Worm (Caenorhabditis elegans) whole organism, young adult: ENCODE measurements around the gene txt-9.
A peak's percentile ranks its signal among the peaks of the same experiment; 100 is the strongest.

Experiments used
- D2030.7 ChIP-seq: fragments of 200-800 bp; sonication (Bioruptor generic); IDR thresholded peaks from 2 replicates; pipeline ENCODE4 v1.3.6; 2022; ENCODE audit warnings: missing genetic modification reagents, missing genetic modification characterization, missing compliant biosample characterization
- F37B4.10 ChIP-seq: fragments of 200-800 bp; sonication (Bioruptor generic); IDR thresholded peaks from 2 replicates; pipeline ENCODE4 v1.3.6; 2022; ENCODE audit warnings: missing genetic modification characterization, missing compliant biosample characterization
- F49E8.2 ChIP-seq: sonication (generic microtip); optimal IDR thresholded peaks from 3 replicates; lab custom pipeline; 2017; ENCODE audit warnings: missing genetic modification characterization, mild to moderate bottlenecking, missing compliant biosample characterization, antibody characterized with exemption, moderate library complexity; ENCODE audit not compliant: insufficient read depth
- K12H6.12 ChIP-seq: fragments of 200-800 bp; sonication (Bioruptor generic); optimal IDR thresholded peaks from 2 replicates; lab custom pipeline; 2018; ENCODE audit warnings: mild to moderate bottlenecking, missing genetic modification characterization, missing compliant biosample characterization
- Y53F4B.3 ChIP-seq: fragments of 200-800 bp; sonication (Bioruptor generic); IDR thresholded peaks from 2 replicates; pipeline ENCODE4 v1.3.6; 2022; ENCODE audit warnings: missing genetic modification reagents, missing genetic modification characterization, missing compliant biosample characterization
- Y53G8AR.9 ChIP-seq: fragments of 200-800 bp; sonication (Bioruptor generic); conservative IDR thresholded peaks from 2 replicates; pipeline ENCODE4 v1.3.6; 2022; ENCODE audit warnings: missing genetic modification reagents, missing genetic modification characterization, missing compliant biosample characterization
- Y67H2A.10 ChIP-seq: fragments of 200-800 bp; sonication (Bioruptor generic); conservative IDR thresholded peaks from 2 replicates; pipeline ENCODE4 v1.3.6; 2022; ENCODE audit warnings: missing genetic modification reagents, missing genetic modification characterization, missing compliant biosample characterization
- Y79H2A.3 ChIP-seq: fragments of 200-800 bp; sonication (Bioruptor generic); conservative IDR thresholded peaks from 2 replicates; pipeline ENCODE4 v1.3.6; 2022; ENCODE audit warnings: missing genetic modification reagents, missing genetic modification characterization, missing compliant biosample characterization
- ZK185.1 ChIP-seq: sonication (generic microtip); optimal IDR thresholded peaks from 2 replicates; lab custom pipeline; 2016; ENCODE audit warnings: mild to moderate bottlenecking, missing genetic modification characterization, missing compliant biosample characterization; ENCODE audit not compliant: poor library complexity, severe bottlenecking
- akir-1 ChIP-seq: fragments of 200-800 bp; sonication (Bioruptor generic); optimal IDR thresholded peaks from 2 replicates; lab custom pipeline; 2018; ENCODE audit warnings: mild to moderate bottlenecking, missing genetic modification characterization, moderate library complexity, missing compliant biosample characterization
- ama-1 ChIP-seq, 3 experiments: fragments of 150-350 bp in 1 of 3; sonication (generic microtip) in 2 of 3; optimal IDR thresholded peaks; 2 replicates each; lab custom pipeline; 2014 to 2018; ENCODE audit warnings: missing biosample characterization in 2 of 3, missing genetic modification characterization in 2 of 3, missing genetic modification reagents in 2 of 3
- attf-3 ChIP-seq: fragments of 200-800 bp; sonication (Bioruptor generic); conservative IDR thresholded peaks from 2 replicates; pipeline ENCODE4 v1.3.6; 2022; ENCODE audit warnings: missing genetic modification reagents, missing genetic modification characterization, missing compliant biosample characterization
- attf-5 ChIP-seq: fragments of 200-800 bp; sonication (Bioruptor generic); optimal IDR thresholded peaks from 2 replicates; lab custom pipeline; 2018; ENCODE audit warnings: mild to moderate bottlenecking, missing genetic modification characterization, missing compliant biosample characterization
- ccch-3 ChIP-seq: fragments of 200-800 bp; sonication (Bioruptor generic); optimal IDR thresholded peaks from 2 replicates; lab custom pipeline; 2018; ENCODE audit warnings: mild to moderate bottlenecking, missing genetic modification characterization, missing compliant biosample characterization
- ceh-100 ChIP-seq: fragments of 200-800 bp; sonication (Bioruptor generic); IDR thresholded peaks from 2 replicates; pipeline ENCODE4 v1.3.6; 2022; ENCODE audit warnings: missing genetic modification reagents, missing genetic modification characterization, missing compliant biosample characterization
- ceh-27 ChIP-seq: fragments of 200-800 bp; sonication (Bioruptor generic); optimal IDR thresholded peaks from 2 replicates; lab custom pipeline; 2018; ENCODE audit warnings: mild to moderate bottlenecking, missing genetic modification characterization, moderate library complexity, missing compliant biosample characterization
- ceh-40 ChIP-seq: fragments of 200-800 bp; sonication (Bioruptor generic); IDR thresholded peaks from 2 replicates; pipeline ENCODE4 v1.3.6; 2022; ENCODE audit warnings: missing genetic modification characterization, missing compliant biosample characterization
- ceh-58 ChIP-seq: fragments of 200-800 bp; sonication (Bioruptor generic); IDR thresholded peaks from 2 replicates; pipeline ENCODE4 v1.3.6; 2022; ENCODE audit warnings: missing genetic modification characterization, missing compliant biosample characterization
- ceh-79 ChIP-seq: sonication (generic microtip); optimal IDR thresholded peaks from 2 replicates; lab custom pipeline; 2017; ENCODE audit warnings: mild to moderate bottlenecking, missing genetic modification characterization, missing compliant biosample characterization
- chd-7 ChIP-seq: sonication (generic microtip); optimal IDR thresholded peaks from 2 replicates; lab custom pipeline; 2016; ENCODE audit warnings: mild to moderate bottlenecking, missing genetic modification characterization, moderate library complexity, missing compliant biosample characterization
- die-1 ChIP-seq: sonication (generic microtip); optimal IDR thresholded peaks from 2 replicates; lab custom pipeline; 2016; ENCODE audit warnings: missing genotype, mild to moderate bottlenecking, missing genetic modification characterization, missing compliant biosample characterization
- dpl-1 ChIP-seq: fragments of 150-350 bp; optimal IDR thresholded peaks from 2 replicates; lab custom pipeline; 2014; ENCODE audit warnings: missing biosample characterization, missing genetic modification reagents, missing genetic modification characterization
- ets-4 ChIP-seq: fragments of 200-800 bp; sonication (Bioruptor generic); optimal IDR thresholded peaks from 2 replicates; lab custom pipeline; 2018; ENCODE audit warnings: mild to moderate bottlenecking, missing genetic modification characterization, missing compliant biosample characterization
- hmg-1.2 ChIP-seq: fragments of 200-800 bp; sonication (Bioruptor generic); IDR thresholded peaks from 2 replicates; pipeline ENCODE4 v1.3.6; 2022; ENCODE audit warnings: missing genetic modification reagents, missing genetic modification characterization, missing compliant biosample characterization
- hsf-1 ChIP-seq: fragments of 200-800 bp; sonication (Bioruptor generic); IDR thresholded peaks from 2 replicates; pipeline ENCODE4 v1.3.6; 2022; ENCODE audit warnings: missing genetic modification reagents, missing genetic modification characterization, missing compliant biosample characterization
- lsy-27 ChIP-seq: sonication (generic microtip); optimal IDR thresholded peaks from 2 replicates; lab custom pipeline; 2017; ENCODE audit warnings: missing genetic modification characterization, mild to moderate bottlenecking, missing compliant biosample characterization, antibody characterized with exemption, missing genotype, borderline replicate concordance; ENCODE audit not compliant: insufficient read depth
- nhr-179 ChIP-seq: sonication (generic microtip); optimal IDR thresholded peaks from 2 replicates; lab custom pipeline; 2016; ENCODE audit warnings: mild to moderate bottlenecking, missing genetic modification characterization, missing compliant biosample characterization
- nhr-90 ChIP-seq: sonication (generic microtip); optimal IDR thresholded peaks from 2 replicates; lab custom pipeline; 2016; ENCODE audit warnings: missing genotype, mild to moderate bottlenecking, missing genetic modification characterization, missing compliant biosample characterization
- pbrm-1 ChIP-seq: fragments of 200-800 bp; sonication (Bioruptor generic); IDR thresholded peaks from 2 replicates; pipeline ENCODE4 v1.3.6; 2022; ENCODE audit warnings: missing genetic modification reagents, missing genetic modification characterization, missing compliant biosample characterization
- pha-4 ChIP-seq: fragments of 150-350 bp; sonication (generic microtip); optimal IDR thresholded peaks from 2 replicates; lab custom pipeline; 2014; ENCODE audit warnings: missing biosample characterization, missing genetic modification reagents, missing genetic modification characterization
- repo-1 ChIP-seq: sonication (generic microtip); optimal IDR thresholded peaks from 2 replicates; lab custom pipeline; 2017; ENCODE audit warnings: mild to moderate bottlenecking, missing genetic modification characterization, missing compliant biosample characterization
- rpc-1 ChIP-seq, 2 experiments: fragments of 150-350 bp in 1 of 2; sonication (generic microtip) in 1 of 2; optimal IDR thresholded peaks; 2 replicates each; lab custom pipeline; 2014 to 2018; ENCODE audit warnings: missing biosample characterization in 1 of 2, missing genetic modification characterization in 1 of 2, missing genetic modification reagents in 1 of 2, missing genotype in 1 of 2
- sdz-38 ChIP-seq: sonication (generic microtip); optimal IDR thresholded peaks from 2 replicates; lab custom pipeline; 2016; ENCODE audit warnings: missing genotype, missing genetic modification characterization, missing compliant biosample characterization
- snpc-4 ChIP-seq, 5 experiments: fragments of 150-350 bp in 1 of 5; sonication (generic microtip) in 4 of 5; optimal IDR thresholded peaks; 2 replicates each; lab custom pipeline; 2014 to 2018; ENCODE audit warnings: missing genetic modification characterization in 5 of 5, missing biosample characterization in 3 of 5, antibody characterized with exemption in 2 of 5, mild to moderate bottlenecking in 2 of 5, missing compliant biosample characterization in 2 of 5, missing genotype in 2 of 5, moderate library complexity in 2 of 5, missing genetic modification reagents in 1 of 5
- somi-1 ChIP-seq: fragments of 200-800 bp; sonication (Bioruptor generic); optimal IDR thresholded peaks from 2 replicates; lab custom pipeline; 2018; ENCODE audit warnings: mild to moderate bottlenecking, missing genetic modification characterization, missing compliant biosample characterization
- tbp1 ChIP-seq: fragments of 200-800 bp; sonication (Bioruptor generic); optimal IDR thresholded peaks from 2 replicates; lab custom pipeline; 2018; ENCODE audit warnings: mild to moderate bottlenecking, missing genetic modification characterization, missing compliant biosample characterization
- tlf-1 ChIP-seq: fragments of 200-800 bp; sonication (Bioruptor generic); optimal IDR thresholded peaks from 2 replicates; lab custom pipeline; 2018; ENCODE audit warnings: mild to moderate bottlenecking, missing genetic modification characterization, missing compliant biosample characterization
- unc-130 ChIP-seq: sonication (generic microtip); optimal IDR thresholded peaks from 2 replicates; lab custom pipeline; 2016; ENCODE audit warnings: missing genetic modification reagents, missing genetic modification characterization, missing compliant biosample characterization
- ztf-22 ChIP-seq: fragments of 200-800 bp; sonication (Bioruptor generic); optimal IDR thresholded peaks from 2 replicates; lab custom pipeline; 2018; ENCODE audit warnings: mild to moderate bottlenecking, missing genetic modification characterization, moderate library complexity, missing compliant biosample characterization
- ztf-3 ChIP-seq: fragments of 200-800 bp; sonication (Bioruptor generic); optimal IDR thresholded peaks from 2 replicates; lab custom pipeline; 2018; ENCODE audit warnings: mild to moderate bottlenecking, missing genetic modification characterization, missing compliant biosample characterization

The txt-9 gene

DNA sequence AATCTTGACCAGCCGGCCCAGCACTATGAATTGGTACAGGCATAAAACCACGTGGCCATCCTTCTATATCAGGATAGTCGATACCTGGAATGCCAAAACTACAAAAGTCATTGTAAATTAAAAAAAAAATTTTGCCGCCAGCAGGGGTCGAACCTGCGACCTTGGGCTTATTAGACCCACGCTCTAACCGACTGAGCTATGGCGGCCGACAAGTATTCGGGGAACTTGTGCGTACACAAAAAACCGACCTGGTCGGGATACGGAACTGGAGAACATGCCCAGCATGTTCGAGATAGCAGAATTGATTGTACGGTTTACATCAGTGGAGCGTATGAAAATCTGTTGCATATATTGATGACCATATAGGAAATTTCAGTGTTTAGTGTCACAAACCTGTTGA is 28.3 kb upstream of the txt-9 start (continued):
- peak; percentile 74 for TF ChIP-seq pbrm-1 (GFP tag; lab: Robert Waterston, UW)
- TF ChIP-seq ama-1 (optimal IDR thresholded peaks at IDR 0.05; lab: Kevin White, UChicago) = no peak
- peak in 1 of 2 experiments; percentile 68 for TF ChIP-seq ama-1 (GFP tag; optimal IDR thresholded peaks at IDR 0.05; lab: Kevin White, UChicago)
- TF ChIP-seq F37B4.10 = 0 out of 2 replicates have a peak, but pooled peaks have one; percentile 72
- peak; percentile 58 for TF ChIP-seq rpc-1 (optimal IDR thresholded peaks at IDR 0.05; lab: Kevin White, UChicago)
- peak; percentile 66 for TF ChIP-seq rpc-1 (tag; optimal IDR thresholded peaks at IDR 0.05; lab: Kevin White, UChicago)
- TF ChIP-seq lsy-27 (tag; lab: Kevin White, UChicago) = no peak
- TF ChIP-seq ztf-22 (GFP tag; lab: Kevin White, UChicago) = no peak
- TF ChIP-seq Y67H2A.10 (GFP tag; lab: Robert Waterston, UW) = no peak
- TF ChIP-seq ZK185.1 (tag; lab: Kevin White, UChicago) = peak; percentile 26
- no peak for TF ChIP-seq akir-1 (GFP tag; lab: Kevin White, UChicago)
- no peak for TF ChIP-seq ztf-3
- peak; percentile 88 for TF ChIP-seq Y53G8AR.9 (GFP tag; lab: Robert Waterston, UW)
- TF ChIP-seq chd-7 (tag; lab: Kevin White, UChicago) = peak; percentile 31
- TF ChIP-seq Y79H2A.3 (GFP tag; lab: Robert Waterston, UW) = no peak

DNA sequence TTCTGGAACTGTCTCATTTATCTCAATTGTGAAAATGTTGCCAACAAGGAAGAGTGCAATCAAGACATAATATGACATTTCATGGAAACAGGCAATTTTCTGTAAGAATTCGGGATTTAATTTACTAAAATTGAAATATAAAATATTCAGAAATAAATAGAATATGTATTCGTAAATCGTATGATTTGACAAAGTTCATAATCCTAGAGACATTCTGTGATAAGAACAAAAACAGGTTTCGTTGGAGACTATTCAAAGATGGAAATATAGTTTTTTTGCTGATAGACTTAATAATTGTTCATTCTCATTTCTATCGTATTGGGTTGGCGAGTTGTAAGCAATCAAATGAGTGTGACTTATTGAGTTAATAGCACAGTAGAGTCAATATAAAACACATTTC is 27.5 kb upstream of the txt-9 start, which contains the start of gene C27A2.12:
C27A2.12 (minus strand) TSS at position 101 of the 400 bp plus-strand sequence.
- TF ChIP-seq repo-1 (tag; lab: Kevin White, UChicago) (no peak), tlf-1 (GFP tag; lab: Kevin White, UChicago) (no peak), Y53G8AR.9 (GFP tag; lab: Robert Waterston, UW) (no peak), ztf-3 (no peak), ceh-40 (no peak), nhr-90 (tag; lab: Kevin White, UChicago) (no peak), snpc-4 (GFP tag; optimal IDR thresholded peaks at IDR 0.05; lab: Kevin White, UChicago) (no peak), snpc-4 (tag; optimal IDR thresholded peaks at IDR 0.05; lab: Kevin White, UChicago) (no peak), die-1 (no peak), nhr-179 (no peak), K12H6.12 (no peak), Y53F4B.3 (GFP tag; lab: Robert Waterston, UW) (no peak), ZK185.1 (tag; lab: Kevin White, UChicago) (no peak), somi-1 (GFP tag; lab: Kevin White, UChicago) (no peak)

DNA sequence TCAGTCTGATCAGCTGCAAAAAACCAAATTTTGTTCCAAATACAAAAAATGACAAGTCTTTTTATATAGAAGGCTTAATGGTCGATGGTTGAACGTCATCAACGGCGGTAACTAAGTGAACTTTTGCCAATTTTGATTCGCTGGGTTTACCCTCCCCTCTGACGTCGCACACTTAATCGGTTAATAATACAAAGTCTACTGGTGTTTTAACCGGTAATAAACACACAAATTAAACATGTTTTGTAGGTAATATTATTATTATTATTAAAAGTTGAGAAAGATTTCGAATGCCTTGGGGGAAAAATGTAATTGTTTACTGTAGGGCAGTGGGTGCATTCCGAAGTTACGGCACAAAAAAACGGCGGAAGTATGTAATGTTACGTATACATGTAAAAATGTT is 24.9 kb upstream of the txt-9 start, which contains the start of gene pho-12:
pho-12 (minus strand) TSS at position 101 of the 400 bp plus-strand sequence.
- TF ChIP-seq ceh-58 (GFP tag; lab: Robert Waterston, UW) (no peak), ztf-22 (GFP tag; lab: Kevin White, UChicago) (no peak), ets-4 (no peak), ceh-79 (tag; lab: Kevin White, UChicago) (no peak), hsf-1 (GFP tag; lab: Robert Waterston, UW) (no peak)

DNA sequence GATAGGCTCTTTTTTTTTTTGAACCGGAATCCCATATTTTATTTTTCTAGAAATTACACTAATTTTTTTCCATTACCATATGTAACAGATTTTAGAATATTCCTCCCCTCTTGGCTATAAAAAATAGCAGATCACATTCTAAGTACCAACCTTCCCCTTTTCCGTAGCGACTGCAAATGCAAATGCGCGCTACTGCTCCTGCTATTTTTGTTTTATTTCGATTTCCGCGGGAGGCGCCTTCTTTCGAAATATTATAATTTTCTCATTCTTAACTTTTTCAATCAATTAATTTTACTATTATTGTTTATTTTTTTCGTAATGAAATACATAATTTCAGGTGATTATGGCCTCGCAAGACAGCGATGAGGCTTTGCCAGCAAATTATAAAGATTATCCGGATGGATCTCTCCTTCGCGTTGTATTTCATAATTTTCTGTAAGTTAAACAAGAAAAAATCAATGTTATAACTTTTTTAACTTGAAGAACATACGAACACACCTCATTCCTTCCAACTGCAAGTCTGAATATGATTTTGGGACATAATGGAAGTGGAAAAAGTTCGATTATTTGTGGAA is 23.7 kb upstream of the txt-9 start, which contains the start of gene smc-5:
smc-5 (plus strand) TSS at position 332 of the 575 bp plus-strand sequence.
- TF ChIP-seq hmg-1.2 (GFP tag; lab: Robert Waterston, UW) = peak; percentile 42; the same call in 1 of the 2 replicates
- TF ChIP-seq ccch-3 = no peak
- no peak for TF ChIP-seq pha-4 (tag; lab: Kevin White, UChicago)
- no peak for TF ChIP-seq sdz-38 (tag; lab: Kevin White, UChicago)
- TF ChIP-seq ama-1 (optimal IDR thresholded peaks at IDR 0.05; lab: Kevin White, UChicago) = no peak
- TF ChIP-seq ama-1 (GFP tag; optimal IDR thresholded peaks at IDR 0.05; lab: Kevin White, UChicago) = no peak
- peak; percentile 27 for TF ChIP-seq F49E8.2 (tag; lab: Kevin White, UChicago)
- TF ChIP-seq ceh-100 (GFP tag; lab: Robert Waterston, UW) = peak; percentile 96
- TF ChIP-seq dpl-1 (GFP tag; lab: Kevin White, UChicago) = peak; percentile 84
- TF ChIP-seq snpc-4 (GFP tag; optimal IDR thresholded peaks at IDR 0.05; lab: Kevin White, UChicago) = peak; percentile 18
- TF ChIP-seq snpc-4 (tag; optimal IDR thresholded peaks at IDR 0.05; lab: Kevin White, UChicago) = peak in 3 of 4 experiments; percentile 66 to 84 (median 68)
- peak; percentile 80; the same call in 1 of the 2 replicates for TF ChIP-seq D2030.7 (GFP tag; lab: Robert Waterston, UW)
- peak; percentile 79 for TF ChIP-seq attf-5 (GFP tag; lab: Kevin White, UChicago)
- 0 out of 2 replicates have a peak, but pooled peaks have one; percentile 31 for TF ChIP-seq attf-3 (GFP tag; lab: Robert Waterston, UW)
- no peak for TF ChIP-seq K12H6.12
- TF ChIP-seq unc-130 = peak; percentile 77
- peak; percentile 54 for TF ChIP-seq ceh-27
- peak; percentile 54 for TF ChIP-seq tbp1
- peak; percentile 20 for TF ChIP-seq ZK185.1 (tag; lab: Kevin White, UChicago)
